Fruit fly (Drosophila melanogaster) whole organism, embryonic: ENCODE data around the gene Nak.

Experiments
- Ada2b ChIP-seq: fragments of 200-800 bp; sonication (Bioruptor generic); IDR thresholded peaks from 2 replicates; pipeline ENCODE4 v1.3.6; 2022; ENCODE audit warnings: missing biosample characterization, missing genetic modification characterization
- Atf6 ChIP-seq: fragments of 200-800 bp; sonication (Bioruptor generic); IDR thresholded peaks from 2 replicates; pipeline ENCODE4 v1.3.6; 2022; ENCODE audit warnings: missing biosample characterization, missing genetic modification characterization
- CG10321 ChIP-seq: fragments of 200-800 bp; sonication (Bioruptor generic); IDR thresholded peaks from 2 replicates; pipeline ENCODE4 v1.3.6; 2022; ENCODE audit warnings: missing biosample characterization, missing genetic modification characterization
- CG10565 ChIP-seq: fragments of 200-800 bp; sonication (Bioruptor generic); optimal IDR thresholded peaks from 3 replicates; lab custom pipeline; 2016; ENCODE audit warnings: missing biosample characterization, mild to moderate bottlenecking, missing genetic modification characterization
- CG11695 ChIP-seq: fragments of 200-800 bp; sonication (Bioruptor generic); IDR thresholded peaks from 3 replicates; pipeline ENCODE4 v1.3.6; 2022; ENCODE audit warnings: missing biosample characterization, missing genetic modification characterization
- CG14860 ChIP-seq: fragments of 200-800 bp; sonication (Bioruptor generic); IDR thresholded peaks from 3 replicates; pipeline ENCODE4 v1.3.6; 2022; ENCODE audit warnings: missing biosample characterization, missing genetic modification characterization; ENCODE audit not compliant: partially characterized antibody
- CG3065 ChIP-seq: fragments of 200-800 bp; sonication (Bioruptor generic); optimal IDR thresholded peaks from 2 replicates; lab custom pipeline; 2016; ENCODE audit warnings: missing biosample characterization, missing genetic modification characterization
- CG32767 ChIP-seq: fragments of 200-800 bp; sonication (Bioruptor generic); IDR thresholded peaks from 2 replicates; pipeline ENCODE4 v1.3.6; 2022; ENCODE audit warnings: missing biosample characterization, missing genetic modification characterization
- CG4328 ChIP-seq: fragments of 200-800 bp; sonication (Bioruptor generic); optimal IDR thresholded peaks from 3 replicates; lab custom pipeline; 2017; ENCODE audit warnings: missing biosample characterization, missing genetic modification reagents, missing genetic modification characterization
- CG7372 ChIP-seq: fragments of 200-800 bp; sonication (Bioruptor generic); IDR thresholded peaks from 2 replicates; pipeline ENCODE4 v1.3.6; 2022; ENCODE audit warnings: missing biosample characterization, missing genetic modification characterization
- CG7963 ChIP-seq: fragments of 200-800 bp; sonication (Bioruptor generic); IDR thresholded peaks from 3 replicates; pipeline ENCODE4 v1.3.6; 2022; ENCODE audit warnings: missing biosample characterization, missing genetic modification characterization; ENCODE audit not compliant: partially characterized antibody
- CG7987 ChIP-seq: fragments of 200-800 bp; sonication (Bioruptor generic); optimal IDR thresholded peaks from 2 replicates; lab custom pipeline; 2018; ENCODE audit warnings: missing biosample characterization, mild to moderate bottlenecking, missing genetic modification characterization, moderate library complexity
- Chrac-16 ChIP-seq: fragments of 200-800 bp; sonication (Bioruptor generic); optimal IDR thresholded peaks from 3 replicates; lab custom pipeline; 2016; ENCODE audit warnings: missing biosample characterization, missing genetic modification characterization
- Fer2 ChIP-seq: fragments of 200-800 bp; sonication (Bioruptor generic); optimal IDR thresholded peaks from 2 replicates; lab custom pipeline; 2018; ENCODE audit warnings: missing biosample characterization, mild to moderate bottlenecking, missing genetic modification characterization, moderate library complexity
- HLH4C ChIP-seq: fragments of 200-800 bp; sonication (Bioruptor generic); IDR thresholded peaks from 3 replicates; pipeline ENCODE4 v1.3.6; 2022; ENCODE audit warnings: missing biosample characterization, missing genetic modification characterization; ENCODE audit not compliant: partially characterized antibody
- HLH54F ChIP-seq: fragments of 200-800 bp; sonication (Bioruptor generic); optimal IDR thresholded peaks from 3 replicates; lab custom pipeline; 2016; ENCODE audit warnings: missing biosample characterization, missing genetic modification characterization
- Hey ChIP-seq: fragments of 200-800 bp; sonication (Bioruptor generic); optimal IDR thresholded peaks from 3 replicates; lab custom pipeline; 2018; ENCODE audit warnings: missing biosample characterization, mild to moderate bottlenecking, missing genetic modification characterization
- HmgD ChIP-seq: fragments of 200-800 bp; sonication (Bioruptor generic); optimal IDR thresholded peaks from 3 replicates; lab custom pipeline; 2016; ENCODE audit warnings: missing biosample characterization, missing genetic modification characterization
- HmgZ ChIP-seq: fragments of 200-800 bp; sonication (Bioruptor generic); optimal IDR thresholded peaks from 2 replicates; lab custom pipeline; 2018; ENCODE audit warnings: missing biosample characterization, mild to moderate bottlenecking, missing genetic modification characterization
- Nf-YA ChIP-seq: fragments of 200-800 bp; sonication (Bioruptor generic); IDR thresholded peaks from 2 replicates; pipeline ENCODE4 v1.3.6; 2022; ENCODE audit warnings: missing biosample characterization, missing genetic modification characterization
- Rfx ChIP-seq: fragments of 200-800 bp; sonication (Bioruptor generic); IDR thresholded peaks from 2 replicates; pipeline ENCODE4 v1.3.6; 2022; ENCODE audit warnings: missing biosample characterization, missing genetic modification characterization
- Sin3A ChIP-seq: fragments of >200 bp; optimal IDR thresholded peaks from 2 replicates; lab custom pipeline; 2018
- ap ChIP-seq: fragments of 200-800 bp; sonication (Bioruptor generic); IDR thresholded peaks from 2 replicates; pipeline ENCODE4 v1.3.6; 2022; ENCODE audit warnings: missing biosample characterization, missing genetic modification characterization
- bab2 ChIP-seq: fragments of 200-800 bp; sonication (Bioruptor generic); optimal IDR thresholded peaks from 2 replicates; lab custom pipeline; 2016; ENCODE audit warnings: missing biosample characterization, missing genetic modification characterization
- br ChIP-seq: fragments of >200 bp; optimal IDR thresholded peaks from 2 replicates; lab custom pipeline; 2017
- crp ChIP-seq, 2 experiments: fragments of 200-800 bp; sonication (Bioruptor generic); optimal IDR thresholded peaks; 2 replicates in 1 of 2; 3 replicates in 1 of 2; lab custom pipeline; 2017; ENCODE audit warnings: missing biosample characterization in 2 of 2, missing genetic modification characterization in 2 of 2, mild to moderate bottlenecking in 1 of 2, moderate library complexity in 1 of 2
- cwo ChIP-seq: fragments of 200-800 bp; sonication (Bioruptor generic); optimal IDR thresholded peaks from 3 replicates; lab custom pipeline; 2017; ENCODE audit warnings: missing biosample characterization, missing genetic modification characterization, mild to moderate bottlenecking, moderate library complexity, missing genetic modification reagents
- da ChIP-seq: fragments of 200-800 bp; sonication (Bioruptor generic); optimal IDR thresholded peaks from 2 replicates; lab custom pipeline; 2016; ENCODE audit warnings: missing biosample characterization, missing genetic modification characterization
- dati ChIP-seq: fragments of 200-800 bp; sonication (Bioruptor generic); IDR thresholded peaks from 2 replicates; pipeline ENCODE4 v1.3.6; 2022; ENCODE audit warnings: missing biosample characterization, missing genetic modification characterization
- disco-r ChIP-seq: fragments of 200-800 bp; sonication (Bioruptor generic); optimal IDR thresholded peaks from 2 replicates; lab custom pipeline; 2016; ENCODE audit warnings: missing biosample characterization, missing genetic modification characterization
- ewg ChIP-seq: fragments of 200-800 bp; sonication (Bioruptor generic); optimal IDR thresholded peaks from 3 replicates; lab custom pipeline; 2017; ENCODE audit warnings: mild to moderate bottlenecking, missing biosample characterization, missing genetic modification reagents, missing genetic modification characterization
- insv ChIP-seq, 2 experiments: fragments of 200-800 bp; sonication (Bioruptor generic); optimal IDR thresholded peaks; 3 replicates each; lab custom pipeline; 2016 to 2018; ENCODE audit warnings: missing biosample characterization in 2 of 2, missing genetic modification characterization in 2 of 2
- jing ChIP-seq: fragments of 200-800 bp; sonication (Bioruptor generic); optimal IDR thresholded peaks from 2 replicates; lab custom pipeline; 2018; ENCODE audit warnings: missing biosample characterization, mild to moderate bottlenecking, missing genetic modification characterization
- lola ChIP-seq, 3 experiments: fragments of >200 bp in 2 of 3; fragments of 200-800 bp in 1 of 3; sonication (Bioruptor generic) in 1 of 3; optimal IDR thresholded peaks; 2 replicates each; lab custom pipeline; 2017 to 2019; ENCODE audit warnings: missing biosample characterization in 3 of 3, missing genetic modification characterization in 3 of 3, mild to moderate bottlenecking in 1 of 3, moderate library complexity in 1 of 3
- nom ChIP-seq: fragments of 200-800 bp; sonication (Bioruptor generic); optimal IDR thresholded peaks from 2 replicates; lab custom pipeline; 2017; ENCODE audit warnings: missing biosample characterization, missing genetic modification characterization, mild to moderate bottlenecking, moderate library complexity, missing genetic modification reagents
- schlank ChIP-seq: fragments of 200-800 bp; sonication (Bioruptor generic); optimal IDR thresholded peaks from 2 replicates; lab custom pipeline; 2018; ENCODE audit warnings: missing biosample characterization, mild to moderate bottlenecking, missing genetic modification characterization
- scrt ChIP-seq: fragments of 200-800 bp; sonication (Bioruptor generic); optimal IDR thresholded peaks from 2 replicates; lab custom pipeline; 2018; ENCODE audit warnings: missing biosample characterization, mild to moderate bottlenecking, missing genetic modification characterization, moderate library complexity
- sob ChIP-seq: fragments of 200-800 bp; sonication (Bioruptor generic); IDR thresholded peaks from 2 replicates; pipeline ENCODE4 v1.3.6; 2022; ENCODE audit warnings: missing biosample characterization, missing genetic modification characterization
- toy ChIP-seq: fragments of 200-800 bp; sonication (Bioruptor generic); IDR thresholded peaks from 2 replicates; pipeline ENCODE4 v1.3.6; 2022; ENCODE audit warnings: missing biosample characterization, missing genetic modification characterization
- twi ChIP-seq: fragments of 200-800 bp; optimal IDR thresholded peaks from 2 replicates; lab custom pipeline; 2019; ENCODE audit warnings: missing biosample characterization, mild to moderate bottlenecking, missing genetic modification characterization, moderate library complexity
- unc-4 ChIP-seq: fragments of 200-800 bp; sonication (Bioruptor generic); IDR thresholded peaks from 2 replicates; pipeline ENCODE4 v1.3.6; 2022; ENCODE audit warnings: missing biosample characterization, missing genetic modification characterization; ENCODE audit not compliant: partially characterized antibody
- wor ChIP-seq: fragments of 200-800 bp; sonication (Bioruptor generic); IDR thresholded peaks from 2 replicates; pipeline ENCODE4 v1.3.6; 2022; ENCODE audit warnings: missing biosample characterization, missing genetic modification characterization
- z ChIP-seq: fragments of 200-800 bp; sonication (Bioruptor generic); IDR thresholded peaks from 3 replicates; pipeline ENCODE4 v1.3.6; 2022; ENCODE audit warnings: missing biosample characterization, missing genetic modification characterization
- zen ChIP-seq: fragments of 200-800 bp; sonication (Bioruptor generic); optimal IDR thresholded peaks from 3 replicates; lab custom pipeline; 2018; ENCODE audit warnings: missing biosample characterization, mild to moderate bottlenecking, missing genetic modification characterization, moderate library complexity

The Nak gene

DNA sequence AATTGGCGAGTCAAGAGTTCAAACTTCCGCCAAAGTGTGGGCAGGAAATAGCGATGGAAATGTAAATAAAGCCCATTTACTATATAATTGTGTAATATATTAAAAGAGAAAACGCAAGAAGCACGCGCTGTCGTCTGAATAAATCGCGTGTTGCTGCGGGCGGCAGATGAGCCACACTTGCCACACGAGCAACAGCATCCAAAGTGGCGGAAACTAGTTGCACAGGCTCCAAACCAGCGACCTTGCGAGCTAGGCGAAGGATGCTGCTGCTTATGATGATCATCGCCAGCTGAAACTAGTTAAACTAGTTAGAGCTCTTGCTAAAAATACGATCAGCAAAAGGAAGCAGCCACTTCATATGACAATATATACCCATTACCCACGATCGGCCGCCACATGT lies 10.9 kb upstream of the Nak start:
- TF ChIP-seq toy (GFP tag; lab: Robert Waterston, UW) = no peak
- TF ChIP-seq dati (GFP tag; lab: Robert Waterston, UW) = no peak
- 0 out of 2 replicates have a peak, but pooled peaks have one; percentile 12 for TF ChIP-seq CG32767 (GFP tag; lab: Robert Waterston, UW)
- TF ChIP-seq nom (GFP tag; lab: Kevin White, UChicago) = peak; percentile 26
- TF ChIP-seq, all 482 proteins: peak for 2

DNA sequence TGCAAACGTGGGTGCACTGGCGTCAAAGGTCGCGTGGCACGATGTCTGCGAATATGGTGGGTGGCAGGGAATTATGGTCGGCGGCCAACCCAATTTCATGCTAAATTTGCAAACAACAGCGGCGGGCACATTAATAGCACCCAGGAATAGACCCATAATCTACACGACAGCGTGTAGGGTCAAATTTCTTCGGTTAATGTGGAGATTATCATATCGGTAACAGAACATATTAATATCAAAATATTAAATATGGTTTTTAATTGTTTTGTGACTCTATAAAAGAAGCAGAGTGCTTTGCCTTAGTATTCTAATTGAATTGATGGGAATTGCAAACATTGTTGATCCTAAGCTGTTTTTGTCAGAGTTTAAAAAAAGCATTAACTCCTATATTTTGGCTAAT lies 10.4 kb upstream of the Nak start:
- TF ChIP-seq Hey (peak; percentile 42), Nf-YA (GFP tag; lab: Robert Waterston, UW) (no peak)

- no peak for TF ChIP-seq disco-r (GFP tag; lab: Kevin White, UChicago)
- TF ChIP-seq sob (GFP tag; lab: Robert Waterston, UW) = peak; percentile 39; the same call in 1 of the 2 replicates
- 0 out of 3 replicates have a peak, but pooled peaks have one; percentile 48 for TF ChIP-seq z (GFP tag; lab: Robert Waterston, UW)
- TF ChIP-seq nom (GFP tag; lab: Kevin White, UChicago) = no peak
- peak; percentile 95 for TF ChIP-seq twi (tag; lab: Kevin White, UChicago)
Measured at dm6 chr2L:18976749-18977148, 8.2 kb upstream of the Nak start.

dm6 chr2L:18974063-18974779 lies 5.7 kb upstream of the Nak start, which contains the start of the genes L2HGDH and CG10431:
Gene L2HGDH, minus strand, starts transcription at chr2L:18974448.
Gene CG10431, plus strand, starts transcription at chr2L:18974710.
- TF ChIP-seq HLH4C (GFP tag; lab: Robert Waterston, UW) = no peak
- peak; percentile 60 for TF ChIP-seq Chrac-16
- no peak for TF ChIP-seq CG7372 (GFP tag; lab: Robert Waterston, UW)
- no peak for TF ChIP-seq schlank (tag; lab: Kevin White, UChicago)
- TF ChIP-seq lola (GFP tag; optimal IDR thresholded peaks at IDR 0.05; lab: Kevin White, UChicago) = peak in 1 of 3 experiments; percentile 69
- no peak for TF ChIP-seq CG3065 (GFP tag; lab: Kevin White, UChicago)
- no peak for TF ChIP-seq br (lab: Kevin White, UChicago)
- peak; percentile 21 for TF ChIP-seq ewg (GFP tag; lab: Kevin White, UChicago)
- peak; percentile 56 for TF ChIP-seq CG4328 (GFP tag; lab: Kevin White, UChicago)
- TF ChIP-seq da (GFP tag; lab: Kevin White, UChicago) = no peak
- peak; percentile 56; the same call in 1 of the 2 replicates for TF ChIP-seq Atf6 (GFP tag; lab: Robert Waterston, UW)
- no peak for TF ChIP-seq CG7963
- no peak for TF ChIP-seq wor
- TF ChIP-seq HLH54F (GFP tag; lab: Kevin White, UChicago) = peak; percentile 28
- TF ChIP-seq jing = no peak
- peak; percentile 51 for TF ChIP-seq Rfx
- peak; percentile 51 for TF ChIP-seq HmgZ (tag; lab: Kevin White, UChicago)
- peak in 1 of 2 experiments; percentile 63 for TF ChIP-seq insv (GFP tag; optimal IDR thresholded peaks at IDR 0.05; lab: Kevin White, UChicago)
- TF ChIP-seq Sin3A = peak; percentile 40
- TF ChIP-seq zen (tag; lab: Kevin White, UChicago) = peak; percentile 66
- TF ChIP-seq CG7987 (GFP tag; lab: Kevin White, UChicago) = peak; percentile 74
- TF ChIP-seq unc-4 (GFP tag; lab: Robert Waterston, UW) = 0 out of 2 replicates have a peak, but pooled peaks have one; percentile 17
- TF ChIP-seq scrt (GFP tag; lab: Kevin White, UChicago) = peak; percentile 41
- no peak for TF ChIP-seq HmgD (GFP tag; lab: Kevin White, UChicago)
- TF ChIP-seq CG14860 (GFP tag; lab: Robert Waterston, UW) = no peak
- no peak for TF ChIP-seq CG10321 (GFP tag; lab: Robert Waterston, UW)
- TF ChIP-seq bab2 (GFP tag; lab: Kevin White, UChicago) = peak; percentile 18
- TF ChIP-seq ap (GFP tag; lab: Robert Waterston, UW) = no peak
- TF ChIP-seq CG11695 (GFP tag; lab: Robert Waterston, UW) = no peak
- peak; percentile 78 for TF ChIP-seq cwo (GFP tag; lab: Kevin White, UChicago)
- no peak for TF ChIP-seq CG10565 (GFP tag; lab: Kevin White, UChicago)
- peak; percentile 60 for TF ChIP-seq Fer2 (tag; lab: Kevin White, UChicago)
- TF ChIP-seq Ada2b = no peak
- peak; percentile 71 to 97 for TF ChIP-seq crp (GFP tag; optimal IDR thresholded peaks at IDR 0.05; lab: Kevin White, UChicago)
